Worm (Caenorhabditis elegans): ENCODE data around the gene F42A9.17.

The F42A9.17 gene

DNA sequence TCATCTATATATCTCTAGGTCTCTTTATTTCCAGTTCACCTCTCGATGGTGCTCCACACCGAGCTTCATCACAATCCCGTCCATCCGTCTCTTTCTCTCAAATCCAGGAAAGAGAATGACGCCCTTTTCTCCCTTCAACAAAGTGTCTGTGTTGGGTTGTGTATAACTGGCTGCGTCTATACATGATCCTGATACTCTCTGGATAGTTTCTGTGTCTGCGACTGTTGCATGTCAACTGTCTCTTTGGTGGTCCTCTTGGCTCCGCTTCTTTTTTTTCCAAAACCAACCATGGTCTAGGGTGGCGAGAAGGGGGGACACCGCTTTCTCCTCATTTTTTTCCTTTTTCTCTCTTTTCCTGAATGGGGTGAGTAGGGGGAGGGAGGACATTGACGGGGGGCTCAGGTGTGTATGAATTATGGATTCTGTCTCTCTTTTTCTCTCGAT lies 17.9 kb upstream of the F42A9.17 start (continued):
- TF ChIP-seq hpl-2 (GFP tag; optimal IDR thresholded peaks at IDR 0.05) (no peak), nhr-47 (tag; optimal IDR thresholded peaks at IDR 0.05) (peak; percentile 53), nhr-237 (tag; optimal IDR thresholded peaks at IDR 0.05) (no peak), C04F5.9 (tag; optimal IDR thresholded peaks at IDR 0.05) (no peak), skn-1 (tag; optimal IDR thresholded peaks at IDR 0.05) (no peak), egl-13 (tag; optimal IDR thresholded peaks at IDR 0.05) (no peak), efl-3 (GFP tag; optimal IDR thresholded peaks at IDR 0.05) (no peak), nhr-28 (tag; optimal IDR thresholded peaks at IDR 0.05) (no peak), alr-1 (tag; optimal IDR thresholded peaks at IDR 0.05; ENCODE audit: borderline replicate concordance) (no peak), mep-1 (tag; optimal IDR thresholded peaks at IDR 0.05) (peak; percentile 45), hlh-17 (GFP tag; optimal IDR thresholded peaks at IDR 0.05; ENCODE audit: borderline replicate concordance) (no peak), hlh-4 (tag; optimal IDR thresholded peaks at IDR 0.05) (no peak), grh-1 (GFP tag; IDR thresholded peaks at IDR 0.05) (no peak), ceh-90 (tag; optimal IDR thresholded peaks at IDR 0.05) (no peak), tbx-2 (tag; optimal IDR thresholded peaks at IDR 0.05) (peak; percentile 74), C34B4.2 (tag; optimal IDR thresholded peaks at IDR 0.05) (no peak), unc-30 (tag; optimal IDR thresholded peaks at IDR 0.05) (no peak), vab-15 (tag; optimal IDR thresholded peaks at IDR 0.05) (no peak), ceh-63 (GFP tag; optimal IDR thresholded peaks at IDR 0.05) (no peak), zip-4 (GFP tag; optimal IDR thresholded peaks at IDR 0.05) (no peak), ztf-4 (tag; optimal IDR thresholded peaks at IDR 0.05) (no peak), nhr-20 (tag; optimal IDR thresholded peaks at IDR 0.05) (peak; percentile 61), nhr-71 (tag; optimal IDR thresholded peaks at IDR 0.05) (peak; percentile 74), nhr-77 (tag; optimal IDR thresholded peaks at IDR 0.05) (peak; percentile 56), ceh-82 (tag; optimal IDR thresholded peaks at IDR 0.05) (peak; percentile 42 to 60 (median 51)), lin-39 (tag; optimal IDR thresholded peaks at IDR 0.05) (no peak), unc-62 (GFP tag; optimal IDR thresholded peaks at IDR 0.05) (no peak), nhr-11 (tag; optimal IDR thresholded peaks at IDR 0.05) (no peak), mab-9 (GFP tag; IDR thresholded peaks at IDR 0.05) (no peak), rnt-1 (tag; optimal IDR thresholded peaks at IDR 0.05) (peak; percentile 39), zag-1 (tag; optimal IDR thresholded peaks at IDR 0.05) (no peak), ceh-88 (GFP tag; IDR thresholded peaks at IDR 0.05) (peak; percentile 30; the same call in 1 of the 2 replicates), jun-1 (tag; optimal IDR thresholded peaks at IDR 0.05) (no peak), lin-15B (tag; optimal IDR thresholded peaks at IDR 0.05) (no peak), fkh-10 (GFP tag; optimal IDR thresholded peaks at IDR 0.05) (peak; percentile 71), tlp-1 (tag; optimal IDR thresholded peaks at IDR 0.05) (no peak), aha-1 (tag; optimal IDR thresholded peaks at IDR 0.05) (no peak), sup-37 (GFP tag; optimal IDR thresholded peaks at IDR 0.05) (no peak), xbp-1 (tag; optimal IDR thresholded peaks at IDR 0.05) (peak; percentile 39), fkh-8 (tag; optimal IDR thresholded peaks at IDR 0.05) (peak; percentile 63), mef-2 (tag; optimal IDR thresholded peaks at IDR 0.05) (peak; percentile 38), F16B12.6 (tag; optimal IDR thresholded peaks at IDR 0.05) (no peak), ztf-11 (tag; optimal IDR thresholded peaks at IDR 0.05) (no peak), egl-27 (tag; optimal IDR thresholded peaks at IDR 0.05) (peak in 1 of 2 experiments; percentile 8), ets-5 (GFP tag; IDR thresholded peaks at IDR 0.05) (no peak), nhr-12 (tag; optimal IDR thresholded peaks at IDR 0.05) (no peak), Y116A8C.19 (tag; optimal IDR thresholded peaks at IDR 0.05; ENCODE audit: borderline replicate concordance) (no peak), unc-98 (GFP tag; IDR thresholded peaks at IDR 0.05) (no peak)

All from whole organism, L1 larva.